Fruit fly (Drosophila melanogaster): ENCODE measurements around the gene CG44532.

DNA sequence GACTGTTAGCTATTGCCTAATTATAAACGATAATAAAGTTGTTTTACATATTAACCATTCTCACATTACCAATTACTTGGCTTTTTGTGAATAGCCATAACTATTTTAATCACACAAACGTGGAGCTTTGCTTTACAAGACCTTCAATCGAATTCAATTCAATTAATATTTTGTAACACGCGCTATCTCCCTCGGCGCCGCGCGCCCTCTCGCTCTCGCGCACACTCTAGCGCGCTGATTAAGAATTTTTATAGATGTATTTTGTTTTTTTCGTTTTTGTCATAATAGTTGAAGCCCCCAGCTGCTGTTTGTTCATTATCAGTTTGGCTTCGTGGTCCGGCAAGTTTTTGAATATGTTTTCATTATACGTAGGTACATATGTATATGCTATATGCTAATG, 39.2 kb downstream of the CG44532 start:
- TF ChIP-seq Abd-B (GFP tag; optimal IDR thresholded peaks at IDR 0.05) = no peak
- no peak for TF ChIP-seq usp (GFP tag; optimal IDR thresholded peaks at IDR 0.05)
- TF ChIP-seq psq (GFP tag; optimal IDR thresholded peaks at IDR 0.05) = no peak

Data from whole organism, wandering third instar larva.